Worm (Caenorhabditis elegans) whole organism, midembryonic: ENCODE results near the gene B0495.5.

Source experiments
- T22C8.4 ChIP-seq: fragments of 200-800 bp; sonication (Bioruptor generic); IDR thresholded peaks from 2 replicates; pipeline ENCODE4 v1.3.6; 2022; ENCODE audit warnings: missing genetic modification characterization, missing compliant biosample characterization
- cog-1 ChIP-seq: sonication (generic microtip); optimal IDR thresholded peaks from 2 replicates; lab custom pipeline; 2016; ENCODE audit warnings: missing genetic modification characterization, missing compliant biosample characterization
- flt-1 ChIP-seq: fragments of 200-800 bp; sonication (Bioruptor generic); IDR thresholded peaks from 2 replicates; pipeline ENCODE4 v1.3.6; 2022; ENCODE audit warnings: missing genetic modification characterization, missing compliant biosample characterization
- klf-2 ChIP-seq: fragments of 200-800 bp; sonication (Bioruptor generic); conservative IDR thresholded peaks from 2 replicates; pipeline ENCODE4 v1.3.6; 2022; ENCODE audit warnings: missing genetic modification reagents, missing genetic modification characterization, missing compliant biosample characterization
- med-1 ChIP-seq: sonication (generic microtip); optimal IDR thresholded peaks from 2 replicates; lab custom pipeline; 2017; ENCODE audit warnings: missing genetic modification characterization, mild to moderate bottlenecking, missing compliant biosample characterization, antibody characterized with exemption, missing genetic modification reagents; ENCODE audit not compliant: insufficient read depth
- ref-1 ChIP-seq: fragments of 200-800 bp; sonication (Bioruptor generic); conservative IDR thresholded peaks from 2 replicates; pipeline ENCODE4 v1.3.6; 2022; ENCODE audit warnings: missing genetic modification reagents, missing genetic modification characterization, missing compliant biosample characterization
- tab-1 ChIP-seq: fragments of 200-800 bp; sonication (Bioruptor generic); IDR thresholded peaks from 2 replicates; pipeline ENCODE4 v1.3.6; 2022; ENCODE audit warnings: missing genetic modification characterization, missing compliant biosample characterization
- ztf-23 ChIP-seq: fragments of 200-800 bp; sonication (Bioruptor generic); IDR thresholded peaks from 2 replicates; pipeline ENCODE4 v1.3.6; 2022; ENCODE audit warnings: missing genetic modification reagents, missing genetic modification characterization, missing compliant biosample characterization
- ztf-29 ChIP-seq: fragments of 200-800 bp; sonication (Bioruptor generic); IDR thresholded peaks from 2 replicates; pipeline ENCODE4 v1.3.6; 2022; ENCODE audit warnings: missing genetic modification reagents, missing genetic modification characterization, missing compliant biosample characterization

Gene B0495.5

DNA sequence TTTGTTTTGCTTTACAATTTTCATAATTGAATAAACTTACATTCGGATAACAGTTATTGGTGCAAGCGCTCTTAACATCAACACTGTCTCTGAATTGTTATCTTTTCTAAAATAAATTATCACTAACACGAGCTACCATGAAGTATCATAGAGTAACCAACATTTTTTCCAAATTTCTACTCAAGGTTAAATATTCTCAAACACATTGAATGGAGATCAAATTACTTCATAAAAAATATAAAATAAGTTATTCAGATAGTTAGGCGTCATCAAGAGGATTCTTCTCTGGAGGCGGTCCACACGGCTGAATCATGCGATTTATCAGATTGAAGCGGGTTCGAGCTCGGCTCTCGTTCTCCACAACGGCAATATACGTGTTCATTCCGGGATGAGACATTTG, at the start of gene B0495.5:
B0495.5 (minus strand) TSS at position 101 of the 400 bp plus-strand sequence.
- TF ChIP-seq tab-1 (no peak), med-1 (GFP tag; lab: Kevin White, UChicago) (no peak), flt-1 (GFP tag; lab: Robert Waterston, UW) (no peak), T22C8.4 (GFP tag; lab: Robert Waterston, UW) (no peak), klf-2 (GFP tag; lab: Robert Waterston, UW) (no peak), ref-1 (GFP tag; lab: Robert Waterston, UW) (no peak), ztf-23 (no peak), cog-1 (tag; lab: Kevin White, UChicago) (no peak), ztf-29 (no peak)

DNA sequence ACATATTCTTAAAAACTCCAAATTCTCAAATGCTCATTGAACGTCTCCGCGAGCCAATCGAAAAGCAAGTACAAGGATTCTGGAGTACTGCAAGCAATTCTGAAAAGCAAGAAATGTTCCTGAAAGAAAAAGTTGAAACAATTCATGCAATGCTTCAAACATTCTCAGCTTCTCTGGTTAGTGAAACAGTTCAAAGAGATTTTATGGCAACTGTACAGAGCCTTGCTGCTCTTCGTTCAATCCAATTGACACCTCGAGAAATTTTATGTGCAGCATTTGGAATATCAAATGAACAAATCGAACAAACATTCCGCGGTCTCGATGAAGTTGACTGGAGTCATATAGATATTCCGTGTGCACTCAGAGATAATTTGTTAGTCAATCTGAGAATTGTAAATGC, 38.4 kb upstream of the B0495.5 start:
- TF ChIP-seq tab-1 (no peak), cog-1 (tag; lab: Kevin White, UChicago) (no peak), flt-1 (GFP tag; lab: Robert Waterston, UW) (no peak), ztf-29 (no peak), med-1 (GFP tag; lab: Kevin White, UChicago) (no peak), ref-1 (GFP tag; lab: Robert Waterston, UW) (no peak), T22C8.4 (GFP tag; lab: Robert Waterston, UW) (no peak), klf-2 (GFP tag; lab: Robert Waterston, UW) (no peak), ztf-23 (no peak)

DNA sequence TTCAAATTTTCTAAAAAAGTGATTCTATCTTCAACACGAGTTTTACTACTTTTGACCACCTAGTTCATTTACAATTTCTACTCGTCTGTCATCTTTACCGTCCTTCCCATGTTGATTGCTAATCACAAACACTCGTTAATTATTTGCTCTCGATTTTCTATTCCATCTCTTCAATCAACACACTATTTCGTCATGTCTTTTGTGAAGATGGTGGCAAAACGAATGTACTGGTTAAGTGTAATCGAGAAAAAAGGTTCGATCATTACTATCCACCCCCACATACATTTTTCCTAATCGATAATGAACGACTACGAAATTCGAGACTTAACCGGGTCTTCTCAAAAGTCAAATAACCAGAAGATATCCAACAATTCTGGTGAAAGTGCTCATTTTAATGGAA, 26.3 kb upstream of the B0495.5 start, which contains the start of gene cpna-2:
cpna-2 (plus strand) TSS at position 301 of the 400 bp plus-strand sequence.
- no peak for TF ChIP-seq med-1 (GFP tag; lab: Kevin White, UChicago)
- TF ChIP-seq klf-2 (GFP tag; lab: Robert Waterston, UW), result no peak
- no peak for TF ChIP-seq flt-1 (GFP tag; lab: Robert Waterston, UW)
- no peak for TF ChIP-seq cog-1 (tag; lab: Kevin White, UChicago)
- no peak for TF ChIP-seq ztf-29
- TF ChIP-seq T22C8.4 (GFP tag; lab: Robert Waterston, UW), result no peak
- no peak for TF ChIP-seq ztf-23
- TF ChIP-seq tab-1, result no peak
- no peak for TF ChIP-seq ref-1 (GFP tag; lab: Robert Waterston, UW)

DNA sequence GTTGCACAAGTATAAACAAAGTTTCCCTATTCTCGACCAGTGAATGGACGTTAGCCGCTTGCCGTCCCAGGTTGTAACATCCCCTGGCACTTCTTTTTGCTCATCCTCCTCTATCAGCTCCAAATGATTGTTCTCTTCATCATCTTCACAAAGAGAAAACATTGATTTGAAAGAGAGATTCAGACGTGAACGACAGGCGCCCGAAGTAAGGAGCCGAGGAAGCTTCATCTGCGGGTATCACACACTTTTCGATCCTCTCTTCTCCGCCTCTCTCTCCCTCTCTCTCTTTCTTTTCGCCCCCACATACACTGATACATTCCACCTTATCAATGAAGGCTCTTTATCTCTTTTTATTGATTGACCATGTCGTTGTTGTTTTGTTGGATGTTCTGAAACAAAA, 24.5 kb upstream of the B0495.5 start:
- no peak for TF ChIP-seq med-1 (GFP tag; lab: Kevin White, UChicago)
- TF ChIP-seq ref-1 (GFP tag; lab: Robert Waterston, UW), result no peak
- no peak for TF ChIP-seq tab-1
- no peak for TF ChIP-seq ztf-23
- TF ChIP-seq klf-2 (GFP tag; lab: Robert Waterston, UW), result no peak

DNA sequence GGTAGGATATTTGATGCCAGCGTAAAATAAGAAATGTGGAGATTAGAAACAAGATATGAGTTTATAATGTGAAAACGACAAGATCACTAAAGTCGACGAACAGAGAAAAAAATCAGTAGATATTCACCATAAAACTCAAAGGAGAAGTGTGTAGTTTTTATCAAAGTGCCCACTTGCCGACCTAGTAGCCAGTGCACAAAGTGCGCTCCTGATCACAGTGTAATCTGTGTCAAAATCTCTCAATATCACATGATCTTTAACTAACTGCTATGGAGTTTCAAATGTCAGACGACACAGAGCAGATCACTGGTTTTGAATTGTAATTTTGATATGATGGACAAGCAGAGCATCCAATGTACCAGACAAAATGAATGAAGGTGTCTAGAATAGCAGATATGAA, 22.2 kb upstream of the B0495.5 start:
- TF ChIP-seq klf-2 (GFP tag; lab: Robert Waterston, UW) (no peak), ztf-23 (no peak), ztf-29 (no peak), cog-1 (tag; lab: Kevin White, UChicago) (no peak), tab-1 (no peak), T22C8.4 (GFP tag; lab: Robert Waterston, UW) (no peak), med-1 (GFP tag; lab: Kevin White, UChicago) (no peak), ref-1 (GFP tag; lab: Robert Waterston, UW) (no peak), flt-1 (GFP tag; lab: Robert Waterston, UW) (no peak)

DNA sequence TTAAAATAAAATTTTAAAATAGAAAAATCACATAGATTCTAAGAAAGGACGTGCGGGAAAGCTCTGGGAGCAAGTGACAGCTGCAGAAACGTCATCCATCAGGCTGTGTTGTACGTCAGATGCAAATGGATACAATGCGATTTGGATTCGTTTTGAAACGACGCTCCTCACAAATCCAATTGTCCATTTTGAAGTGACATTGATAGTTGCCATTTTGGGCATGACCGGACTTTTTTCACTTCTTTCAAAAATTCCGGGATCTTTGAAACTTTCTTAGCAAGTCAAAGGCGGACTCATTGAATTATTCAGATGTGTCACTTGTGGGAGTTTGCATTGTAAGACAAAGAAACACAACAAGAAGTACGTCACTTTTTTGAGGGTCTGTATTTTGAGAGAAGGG, 20.7 kb upstream of the B0495.5 start:
- TF ChIP-seq flt-1 (GFP tag; lab: Robert Waterston, UW), result no peak

DNA sequence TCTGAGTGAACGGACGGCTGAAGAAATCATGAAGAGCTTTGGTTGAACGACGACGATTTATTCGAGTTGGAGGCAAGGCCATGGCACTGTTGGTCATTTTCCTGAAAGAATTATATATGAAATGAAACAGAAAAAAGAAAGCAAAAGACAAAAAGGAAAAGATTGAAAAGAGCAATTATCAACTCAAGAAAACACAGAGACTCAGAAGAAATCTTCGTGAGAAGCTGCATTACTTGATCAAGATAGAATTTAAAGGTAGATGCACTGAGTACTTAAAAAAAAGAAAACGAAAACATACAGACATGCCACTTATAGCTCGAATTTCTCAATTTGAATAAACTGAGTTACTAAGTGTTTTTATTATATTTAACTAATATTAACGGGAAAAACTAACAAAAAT, 20.2 kb upstream of the B0495.5 start, which contains the start of gene cpna-5:
cpna-5 (minus strand) TSS at position 101 of the 400 bp plus-strand sequence.
- TF ChIP-seq ztf-23 (no peak), klf-2 (GFP tag; lab: Robert Waterston, UW) (no peak), ztf-29 (no peak)

DNA sequence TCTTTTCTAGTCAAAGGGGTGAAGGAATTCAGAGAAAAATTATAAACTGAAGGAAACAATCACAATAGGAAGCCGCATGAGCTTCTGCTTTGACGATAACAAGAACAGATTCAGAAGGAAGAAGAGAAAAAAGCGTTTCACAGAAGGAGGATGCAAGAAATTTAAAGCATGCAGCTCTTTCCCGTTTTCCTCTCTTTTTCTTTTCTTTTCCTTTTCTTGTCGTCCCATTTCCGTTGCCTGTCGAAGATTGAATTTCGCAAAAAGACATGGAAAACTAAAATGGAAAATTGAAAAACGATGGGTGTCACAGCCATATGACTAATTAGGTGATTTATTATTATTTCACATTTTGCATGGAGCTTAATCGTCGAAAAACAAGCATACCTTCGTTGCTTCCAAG, 17.8 kb upstream of the B0495.5 start:
- TF ChIP-seq T22C8.4 (GFP tag; lab: Robert Waterston, UW) (no peak), klf-2 (GFP tag; lab: Robert Waterston, UW) (no peak), med-1 (GFP tag; lab: Kevin White, UChicago) (no peak), ztf-29 (no peak), ztf-23 (no peak)

DNA sequence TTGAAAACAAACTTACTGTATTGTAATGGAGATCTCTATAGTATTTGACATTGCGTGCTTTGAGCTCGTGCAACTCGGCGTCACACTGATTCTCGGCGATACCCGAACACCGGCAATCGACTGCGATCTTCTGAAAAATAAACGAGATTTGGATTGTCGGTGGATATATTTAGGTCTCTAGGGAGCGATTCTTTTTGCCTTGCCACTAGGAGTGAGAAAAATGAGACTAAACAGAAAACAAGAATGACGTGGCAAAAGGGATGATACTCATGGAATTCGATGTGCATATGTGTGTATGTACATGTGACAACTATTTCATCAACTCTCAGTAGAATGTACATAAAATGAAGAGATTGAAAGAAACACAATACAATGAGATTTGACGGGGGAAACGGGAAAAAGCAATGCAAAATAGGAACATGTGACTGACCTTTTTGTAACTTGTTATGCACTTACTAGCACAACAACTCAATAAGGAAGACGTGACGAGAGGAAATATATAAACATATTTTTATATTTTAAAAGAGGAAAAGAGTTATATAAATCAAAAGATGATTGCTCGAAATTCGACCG, 16.4 kb upstream of the B0495.5 start:
- TF ChIP-seq ztf-29 (no peak), flt-1 (GFP tag; lab: Robert Waterston, UW) (no peak), ref-1 (GFP tag; lab: Robert Waterston, UW) (no peak), cog-1 (tag; lab: Kevin White, UChicago) (no peak), med-1 (GFP tag; lab: Kevin White, UChicago) (no peak), klf-2 (GFP tag; lab: Robert Waterston, UW) (no peak), tab-1 (no peak), ztf-23 (no peak), T22C8.4 (GFP tag; lab: Robert Waterston, UW) (no peak)

DNA sequence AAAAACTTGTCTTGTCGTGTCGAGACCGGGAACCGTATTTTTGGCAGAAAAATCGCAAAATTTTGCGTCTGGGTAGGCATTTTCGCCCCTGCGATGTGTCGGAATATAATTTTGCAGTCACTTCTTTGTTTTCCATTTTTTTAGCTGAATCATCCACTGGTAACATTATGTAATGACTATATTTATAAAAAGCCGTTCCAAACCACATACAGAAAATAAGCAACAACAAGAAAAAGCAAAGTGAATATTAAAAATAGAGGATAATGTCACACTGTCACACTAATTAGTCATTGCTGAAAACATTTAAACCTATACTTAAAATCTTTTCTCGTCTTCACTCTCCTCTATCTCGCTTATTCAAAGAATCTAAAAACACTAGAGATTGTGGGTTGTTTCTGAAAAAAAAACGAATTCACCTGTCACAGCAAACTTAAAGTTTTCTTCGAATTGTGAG, 11.0 kb upstream of the B0495.5 start, which contains the start of gene sre-1:
sre-1 (plus strand) TSS at position 404 of the 454 bp plus-strand sequence.
- TF ChIP-seq flt-1 (GFP tag; lab: Robert Waterston, UW) (no peak), ztf-29 (no peak), klf-2 (GFP tag; lab: Robert Waterston, UW) (no peak), T22C8.4 (GFP tag; lab: Robert Waterston, UW) (no peak), tab-1 (no peak), ref-1 (GFP tag; lab: Robert Waterston, UW) (no peak), ztf-23 (no peak), cog-1 (tag; lab: Kevin White, UChicago) (no peak), med-1 (GFP tag; lab: Kevin White, UChicago) (no peak)
